Worm (Caenorhabditis elegans) whole organism, L4 larva: ENCODE data around the gene C47A4.5.

Experiments
- R02D3.7 ChIP-seq: fragments of 150-350 bp; sonication (generic microtip); optimal IDR thresholded peaks from 3 replicates; lab custom pipeline; 2014; ENCODE audit warnings: missing biosample characterization, missing genetic modification characterization
- T20F7.1 ChIP-seq: fragments of 200-800 bp; sonication (Bioruptor generic); optimal IDR thresholded peaks from 2 replicates; lab custom pipeline; 2018; ENCODE audit warnings: mild to moderate bottlenecking, missing genetic modification characterization, missing compliant biosample characterization
- ceh-82 ChIP-seq: sonication (generic microtip); optimal IDR thresholded peaks from 2 replicates; lab custom pipeline; 2017; ENCODE audit warnings: missing biosample characterization, missing genetic modification characterization
- egl-43 ChIP-seq: fragments of 200-800 bp; sonication (Bioruptor generic); IDR thresholded peaks from 2 replicates; pipeline ENCODE4 v1.3.6; 2022; ENCODE audit warnings: missing genetic modification reagents, missing genetic modification characterization, missing compliant biosample characterization
- lin-13 ChIP-seq: fragments of 150-350 bp; optimal IDR thresholded peaks from 2 replicates; lab custom pipeline; 2014; ENCODE audit warnings: missing biosample characterization, missing genetic modification reagents, missing genetic modification characterization
- lin-15B ChIP-seq: fragments of 150-350 bp; sonication (generic microtip); optimal IDR thresholded peaks from 3 replicates; lab custom pipeline; 2014; ENCODE audit warnings: missing biosample characterization, missing genetic modification characterization
- madf-9 ChIP-seq: fragments of 200-800 bp; sonication (Bioruptor generic); conservative IDR thresholded peaks from 2 replicates; pipeline ENCODE4 v1.3.6; 2022; ENCODE audit warnings: missing genetic modification reagents, missing genetic modification characterization, missing compliant biosample characterization
- nhr-42 ChIP-seq: fragments of 200-800 bp; sonication (Bioruptor generic); IDR thresholded peaks from 2 replicates; pipeline ENCODE4 v1.3.6; 2022; ENCODE audit warnings: missing genetic modification characterization, missing compliant biosample characterization
- nhr-48 ChIP-seq: sonication (generic microtip); optimal IDR thresholded peaks from 2 replicates; lab custom pipeline; 2016; ENCODE audit warnings: mild to moderate bottlenecking, missing genetic modification characterization, missing compliant biosample characterization

DNA sequence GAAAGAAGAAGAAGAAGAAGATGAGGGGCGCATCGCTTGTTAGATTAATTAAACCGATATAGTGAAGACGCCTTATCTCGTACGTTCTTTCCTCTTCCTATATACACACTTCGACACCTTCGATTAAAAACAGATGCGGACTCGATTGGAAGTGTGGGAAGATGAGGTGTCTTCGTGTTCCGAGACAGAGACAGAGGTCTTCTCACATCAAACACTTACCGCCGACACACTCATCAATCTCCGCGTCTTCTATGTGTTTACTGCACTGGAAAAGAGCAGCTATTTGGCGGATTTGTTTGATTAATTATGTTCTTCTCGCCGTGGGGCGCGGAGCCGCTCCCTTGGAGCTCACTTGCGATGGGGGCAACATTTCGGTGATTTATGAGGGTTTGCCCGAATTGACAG is 46.1 kb upstream of the C47A4.5 start:
- TF ChIP-seq T20F7.1 (GFP tag; lab: Kevin White, UChicago) (no peak), egl-43 (GFP tag; lab: Robert Waterston, UW) (no peak), madf-9 (GFP tag; lab: Robert Waterston, UW) (no peak), nhr-48 (tag; lab: Kevin White, UChicago) (no peak), ceh-82 (tag; lab: Kevin White, UChicago) (no peak), lin-15B (tag; lab: Kevin White, UChicago) (no peak), R02D3.7 (no peak), lin-13 (GFP tag; lab: Kevin White, UChicago) (no peak), nhr-42 (no peak)
